Fruit fly (Drosophila melanogaster) whole organism, prepupa: ENCODE measurements around the gene CG31792.

Experiments
- CG10669 ChIP-seq: fragments of 200-800 bp; sonication (Bioruptor generic); optimal IDR thresholded peaks from 3 replicates; lab custom pipeline; 2018; ENCODE audit warnings: missing biosample characterization, mild to moderate bottlenecking, missing genetic modification characterization, moderate library complexity
- CG11294 ChIP-seq: fragments of 200-800 bp; sonication (Bioruptor generic); IDR thresholded peaks from 2 replicates; pipeline ENCODE4 v1.3.6; 2022; ENCODE audit warnings: missing biosample characterization, missing genetic modification characterization
- CG1621 ChIP-seq: fragments of 200-800 bp; sonication (Bioruptor generic); optimal IDR thresholded peaks from 3 replicates; lab custom pipeline; 2018; ENCODE audit warnings: missing biosample characterization, mild to moderate bottlenecking, missing genetic modification characterization
- CG3032 ChIP-seq: fragments of 200-800 bp; optimal IDR thresholded peaks from 2 replicates; lab custom pipeline; 2019; ENCODE audit warnings: missing biosample characterization, mild to moderate bottlenecking, missing genetic modification characterization, moderate library complexity
- CG31627 ChIP-seq: fragments of 200-800 bp; sonication (Bioruptor generic); optimal IDR thresholded peaks from 3 replicates; lab custom pipeline; 2016; ENCODE audit warnings: missing biosample characterization, missing genetic modification characterization
- CG32006 ChIP-seq: fragments of 200-800 bp; sonication (Bioruptor generic); optimal IDR thresholded peaks from 3 replicates; lab custom pipeline; 2017; ENCODE audit warnings: missing biosample characterization, mild to moderate bottlenecking, missing genetic modification characterization
- CG3919 ChIP-seq: fragments of 200-800 bp; sonication (Bioruptor generic); optimal IDR thresholded peaks from 3 replicates; lab custom pipeline; 2016; ENCODE audit warnings: missing biosample characterization, missing genetic modification characterization
- CG6276 ChIP-seq: fragments of 200-800 bp; sonication (Bioruptor generic); optimal IDR thresholded peaks from 2 replicates; lab custom pipeline; 2017; ENCODE audit warnings: missing biosample characterization, mild to moderate bottlenecking, missing genetic modification characterization
- CG6808 ChIP-seq: fragments of 200-800 bp; sonication (Bioruptor generic); optimal IDR thresholded peaks from 3 replicates; lab custom pipeline; 2017; ENCODE audit warnings: missing biosample characterization, missing genetic modification characterization, mild to moderate bottlenecking, moderate library complexity, missing genetic modification reagents
- CG6854 ChIP-seq: fragments of 200-800 bp; sonication (Bioruptor generic); optimal IDR thresholded peaks from 2 replicates; lab custom pipeline; 2017; ENCODE audit warnings: missing biosample characterization, mild to moderate bottlenecking, missing genetic modification characterization
- CG7368 ChIP-seq: fragments of 200-800 bp; sonication (Bioruptor generic); optimal IDR thresholded peaks from 3 replicates; lab custom pipeline; 2016; ENCODE audit warnings: missing biosample characterization, missing genetic modification characterization
- CG8119 ChIP-seq: fragments of 200-800 bp; sonication (Bioruptor generic); IDR thresholded peaks from 3 replicates; pipeline ENCODE4 v1.3.6; 2022; ENCODE audit warnings: missing biosample characterization, missing genetic modification characterization
- CG8632 ChIP-seq: fragments of 200-800 bp; sonication (Bioruptor generic); optimal IDR thresholded peaks from 3 replicates; lab custom pipeline; 2016; ENCODE audit warnings: missing biosample characterization, missing genetic modification characterization
- CG9139 ChIP-seq: fragments of 200-800 bp; sonication (Bioruptor generic); optimal IDR thresholded peaks from 3 replicates; lab custom pipeline; 2017; ENCODE audit warnings: missing biosample characterization, mild to moderate bottlenecking, missing genetic modification characterization
- Eip78C ChIP-seq: fragments of 200-800 bp; sonication (Bioruptor generic); peaks from one replicate; lab custom pipeline; 2016; ENCODE audit warnings: missing biosample characterization, missing genetic modification characterization
- Eip93F ChIP-seq: fragments of 200-800 bp; sonication (Bioruptor generic); optimal IDR thresholded peaks from 2 replicates; lab custom pipeline; 2016; ENCODE audit warnings: missing biosample characterization, mild to moderate bottlenecking, missing genetic modification characterization
- Ets96B ChIP-seq: fragments of 200-800 bp; optimal IDR thresholded peaks from 2 replicates; lab custom pipeline; 2019; ENCODE audit warnings: missing biosample characterization, mild to moderate bottlenecking, missing genetic modification characterization, moderate library complexity
- Gug ChIP-seq: fragments of 200-800 bp; sonication (Bioruptor generic); IDR thresholded peaks from 2 replicates; pipeline ENCODE4 v1.3.6; 2022; ENCODE audit warnings: missing biosample characterization, missing genetic modification characterization
- Hr39 ChIP-seq: fragments of 200-800 bp; sonication (Bioruptor generic); optimal IDR thresholded peaks from 2 replicates; lab custom pipeline; 2016; ENCODE audit warnings: missing biosample characterization, missing genetic modification characterization
- Lpt ChIP-seq: fragments of 200-800 bp; sonication (Bioruptor generic); optimal IDR thresholded peaks from 3 replicates; lab custom pipeline; 2016; ENCODE audit warnings: missing biosample characterization, missing genetic modification characterization
- Smox ChIP-seq: fragments of 200-800 bp; sonication (Bioruptor generic); optimal IDR thresholded peaks from 3 replicates; lab custom pipeline; 2016; ENCODE audit warnings: missing biosample characterization, missing genetic modification characterization
- Sox15 ChIP-seq: fragments of 200-800 bp; sonication (Bioruptor generic); optimal IDR thresholded peaks from 3 replicates; lab custom pipeline; 2016; ENCODE audit warnings: missing biosample characterization, missing genetic modification characterization
- achi ChIP-seq: fragments of 200-800 bp; sonication (Bioruptor generic); optimal IDR thresholded peaks from 3 replicates; lab custom pipeline; 2016; ENCODE audit warnings: missing biosample characterization, missing genetic modification characterization
- acj6 ChIP-seq: fragments of 200-800 bp; sonication (Bioruptor generic); optimal IDR thresholded peaks from 3 replicates; lab custom pipeline; 2016; ENCODE audit warnings: missing biosample characterization, missing genetic modification characterization
- dsx ChIP-seq: fragments of 200-800 bp; optimal IDR thresholded peaks from 3 replicates; lab custom pipeline; 2019; ENCODE audit warnings: missing biosample characterization, mild to moderate bottlenecking, missing genetic modification characterization, moderate library complexity; ENCODE audit not compliant: poor library complexity, severe bottlenecking
- esn ChIP-seq: fragments of 200-800 bp; sonication (Bioruptor generic); optimal IDR thresholded peaks from 2 replicates; lab custom pipeline; 2016; ENCODE audit warnings: missing biosample characterization, mild to moderate bottlenecking, missing genetic modification characterization, moderate library complexity
- fd85E ChIP-seq: fragments of 200-800 bp; sonication (Bioruptor generic); optimal IDR thresholded peaks from 3 replicates; lab custom pipeline; 2016; ENCODE audit warnings: missing biosample characterization, missing genetic modification characterization
- lz ChIP-seq: fragments of 200-800 bp; sonication (Bioruptor generic); optimal IDR thresholded peaks from 3 replicates; lab custom pipeline; 2016; ENCODE audit warnings: missing biosample characterization, missing genetic modification characterization
- net ChIP-seq: fragments of 200-800 bp; sonication (Bioruptor generic); optimal IDR thresholded peaks from 3 replicates; lab custom pipeline; 2016; ENCODE audit warnings: missing biosample characterization, missing genetic modification characterization
- pdm3 ChIP-seq: fragments of 200-800 bp; sonication (Bioruptor generic); optimal IDR thresholded peaks from 3 replicates; lab custom pipeline; 2016; ENCODE audit warnings: missing biosample characterization, missing genetic modification characterization
- salr ChIP-seq, 2 experiments: fragments of 200-800 bp; sonication (Bioruptor generic); optimal IDR thresholded peaks; 3 replicates each; lab custom pipeline; 2016 to 2018; ENCODE audit warnings: missing biosample characterization in 2 of 2, missing genetic modification characterization in 2 of 2, mild to moderate bottlenecking in 1 of 2
- spab ChIP-seq: fragments of 200-800 bp; sonication (Bioruptor generic); optimal IDR thresholded peaks from 2 replicates; lab custom pipeline; 2017; ENCODE audit warnings: missing biosample characterization, mild to moderate bottlenecking, missing genetic modification characterization, missing genetic modification reagents
- ss ChIP-seq, 2 experiments: fragments of 200-800 bp; sonication (Bioruptor generic); optimal IDR thresholded peaks; 2 replicates in 1 of 2; 3 replicates in 1 of 2; lab custom pipeline; 2017 to 2018; ENCODE audit warnings: mild to moderate bottlenecking in 2 of 2, missing biosample characterization in 2 of 2, missing genetic modification characterization in 2 of 2, moderate library complexity in 1 of 2
- svp ChIP-seq: fragments of 200-800 bp; sonication (Bioruptor generic); peaks from one replicate; lab custom pipeline; 2016; ENCODE audit warnings: missing biosample characterization, missing genetic modification characterization
- topi ChIP-seq: fragments of 200-800 bp; sonication (Bioruptor generic); optimal IDR thresholded peaks from 3 replicates; lab custom pipeline; 2016; ENCODE audit warnings: missing biosample characterization, missing genetic modification characterization
- vri ChIP-seq: fragments of 200-800 bp; sonication (Bioruptor generic); optimal IDR thresholded peaks from 3 replicates; lab custom pipeline; 2016; ENCODE audit warnings: missing biosample characterization, mild to moderate bottlenecking, missing genetic modification characterization

Gene CG31792

dm6 chr2L:19035013-19035412, 37.8 kb downstream of the CG31792 start:
- peak; percentile 37 for TF ChIP-seq Eip93F (GFP tag; lab: Kevin White, UChicago)
- TF ChIP-seq lz (GFP tag; lab: Kevin White, UChicago) = no peak
- peak; percentile 90 for TF ChIP-seq svp (GFP tag; lab: Kevin White, UChicago)

- no peak for TF ChIP-seq fd85E (GFP tag; lab: Kevin White, UChicago)
- TF ChIP-seq CG10669 (GFP tag; lab: Kevin White, UChicago) = no peak
- TF ChIP-seq acj6 (GFP tag; lab: Kevin White, UChicago) = peak; percentile 10
- no peak for TF ChIP-seq Hr39 (GFP tag; lab: Kevin White, UChicago)
- peak; percentile 54 for TF ChIP-seq svp (GFP tag; lab: Kevin White, UChicago)
- TF ChIP-seq CG1621 (tag; lab: Kevin White, UChicago) = peak; percentile 48
- peak; percentile 51 for TF ChIP-seq Lpt (GFP tag; lab: Kevin White, UChicago)
- TF ChIP-seq achi (GFP tag; lab: Kevin White, UChicago) = peak; percentile 8
- TF ChIP-seq CG6276 (GFP tag; lab: Kevin White, UChicago) = peak; percentile 1
- TF ChIP-seq spab (GFP tag; lab: Kevin White, UChicago) = no peak
- TF ChIP-seq esn = peak; percentile 14
- no peak for TF ChIP-seq CG7368 (GFP tag; lab: Kevin White, UChicago)
- no peak for TF ChIP-seq salr (GFP tag; optimal IDR thresholded peaks at IDR 0.05; lab: Kevin White, UChicago)
- no peak for TF ChIP-seq CG6808
- TF ChIP-seq Eip78C (GFP tag; lab: Kevin White, UChicago) = peak; percentile 82
- TF ChIP-seq CG9139 (GFP tag; lab: Kevin White, UChicago) = no peak
- TF ChIP-seq pdm3 (GFP tag; lab: Kevin White, UChicago) = peak; percentile 31
- TF ChIP-seq ss (GFP tag; optimal IDR thresholded peaks at IDR 0.05; lab: Kevin White, UChicago) = peak in 1 of 2 experiments; percentile 7
- no peak for TF ChIP-seq CG11294 (GFP tag; lab: Robert Waterston, UW)
- no peak for TF ChIP-seq CG8119 (GFP tag; lab: Robert Waterston, UW)
- peak; percentile 11 for TF ChIP-seq CG3919
- peak; percentile 34 for TF ChIP-seq CG32006
- peak; percentile 14 for TF ChIP-seq CG8632 (GFP tag; lab: Kevin White, UChicago)
- TF ChIP-seq CG6854 (GFP tag; lab: Kevin White, UChicago) = no peak
- no peak for TF ChIP-seq Ets96B (tag; lab: Kevin White, UChicago)
These were observed 39.0 kb downstream of the CG31792 start for dm6 chr2L:19036105-19036714.

dm6 chr2L:19037011-19037410, 39.8 kb downstream of the CG31792 start:
- TF ChIP-seq Eip78C (GFP tag; lab: Kevin White, UChicago) (peak; percentile 58), topi (GFP tag; lab: Kevin White, UChicago) (no peak)

- TF ChIP-seq dsx = no peak
- TF ChIP-seq Eip78C (GFP tag; lab: Kevin White, UChicago) = peak; percentile 35
- TF ChIP-seq Eip93F (GFP tag; lab: Kevin White, UChicago) = no peak
- peak; percentile 4 for TF ChIP-seq net (GFP tag; lab: Kevin White, UChicago)
These were observed 40.2 kb downstream of the CG31792 start for dm6 chr2L:19037455-19037854.

dm6 chr2L:19041590-19041989, 44.3 kb downstream of the CG31792 start, which contains the start of gene Catsup:
TSS of gene Catsup (plus strand) at chr2L:19041862.
- TF ChIP-seq Eip78C (GFP tag; lab: Kevin White, UChicago) (peak; percentile 37), CG6854 (GFP tag; lab: Kevin White, UChicago) (no peak)
- TF ChIP-seq, all 60 proteins: peak for 1

dm6 chr2L:19045111-19045560, 47.9 kb downstream of the CG31792 start, which contains the start of the genes Ttc19 and Acn:
TSS of gene Ttc19 (minus strand) at chr2L:19045148.
TSS of gene Acn (plus strand) at chr2L:19045355.
- TF ChIP-seq pdm3 (GFP tag; lab: Kevin White, UChicago) (peak; percentile 85), CG1621 (tag; lab: Kevin White, UChicago) (peak; percentile 52), Ets96B (tag; lab: Kevin White, UChicago) (peak; percentile 62), CG6808 (no peak), CG10669 (GFP tag; lab: Kevin White, UChicago) (peak; percentile 72), CG8632 (GFP tag; lab: Kevin White, UChicago) (peak; percentile 59), Gug (GFP tag; lab: Robert Waterston, UW) (peak; percentile 66), lz (GFP tag; lab: Kevin White, UChicago) (peak; percentile 86), CG6854 (GFP tag; lab: Kevin White, UChicago) (no peak), CG11294 (GFP tag; lab: Robert Waterston, UW) (no peak), salr (GFP tag; optimal IDR thresholded peaks at IDR 0.05; lab: Kevin White, UChicago) (peak in 1 of 2 experiments; percentile 27), Smox (GFP tag; lab: Kevin White, UChicago) (peak; percentile 86), topi (GFP tag; lab: Kevin White, UChicago) (peak; percentile 81), Sox15 (GFP tag; lab: Kevin White, UChicago) (peak; percentile 60), fd85E (GFP tag; lab: Kevin White, UChicago) (no peak), CG7368 (GFP tag; lab: Kevin White, UChicago) (no peak), Lpt (GFP tag; lab: Kevin White, UChicago) (peak; percentile 55), esn (peak; percentile 90), vri (GFP tag; lab: Kevin White, UChicago) (peak; percentile 88), achi (GFP tag; lab: Kevin White, UChicago) (peak; percentile 84), CG31627 (GFP tag; lab: Kevin White, UChicago) (peak; percentile 89), CG3032 (tag; lab: Kevin White, UChicago) (peak; percentile 82), Eip78C (GFP tag; lab: Kevin White, UChicago) (peak; percentile 94), CG3919 (peak; percentile 79)
